Worm (Caenorhabditis elegans) whole organism, young adult: ENCODE results near the gene sqv-4.

Experiments
- D2030.7 ChIP-seq: fragments of 200-800 bp; sonication (Bioruptor generic); IDR thresholded peaks from 2 replicates; pipeline ENCODE4 v1.3.6; 2022; ENCODE audit warnings: missing genetic modification reagents, missing genetic modification characterization, missing compliant biosample characterization
- hmg-20 ChIP-seq: fragments of 200-800 bp; sonication (Bioruptor generic); IDR thresholded peaks from 2 replicates; pipeline ENCODE4 v1.3.6; 2022; ENCODE audit warnings: missing genetic modification reagents, missing genetic modification characterization, missing compliant biosample characterization
- let-526 ChIP-seq: fragments of 200-800 bp; sonication (Bioruptor generic); IDR thresholded peaks from 2 replicates; pipeline ENCODE4 v1.3.6; 2022; ENCODE audit warnings: missing genetic modification reagents, missing genetic modification characterization, missing compliant biosample characterization

ce11 chrV:10709385-10709784, 48.1 kb upstream of the sqv-4 start:
- TF ChIP-seq let-526 (no peak), D2030.7 (GFP tag; lab: Robert Waterston, UW) (no peak), hmg-20 (no peak)
